Worm (Caenorhabditis elegans) whole organism, L3 larva: ENCODE data around the gene pld-1.

Source experiments
- R02D3.7 ChIP-seq: fragments of 150-350 bp; optimal IDR thresholded peaks from 2 replicates; lab custom pipeline; 2014; ENCODE audit warnings: missing biosample characterization, missing genetic modification characterization
- ZK546.5 ChIP-seq: sonication (generic microtip); optimal IDR thresholded peaks from 2 replicates; lab custom pipeline; 2017; ENCODE audit warnings: missing biosample characterization, missing genetic modification characterization
- aly-2 ChIP-seq: fragments of 150-350 bp; optimal IDR thresholded peaks from 2 replicates; lab custom pipeline; 2014; ENCODE audit warnings: missing biosample characterization, missing genetic modification characterization
- ama-1 ChIP-seq: fragments of 150-350 bp; optimal IDR thresholded peaks from 2 replicates; lab custom pipeline; 2018
- ceh-16 ChIP-seq: sonication (generic microtip); optimal IDR thresholded peaks from 2 replicates; lab custom pipeline; 2017; ENCODE audit warnings: missing biosample characterization, missing genetic modification characterization
- ceh-28 ChIP-seq: fragments of 150-350 bp; optimal IDR thresholded peaks from 2 replicates; lab custom pipeline; 2014; ENCODE audit warnings: missing biosample characterization, missing genetic modification reagents, missing genetic modification characterization
- ceh-82 ChIP-seq: fragments of 150-350 bp; optimal IDR thresholded peaks from 2 replicates; lab custom pipeline; 2014; ENCODE audit warnings: missing biosample characterization, missing genetic modification characterization
- ceh-9 ChIP-seq: sonication (generic microtip); optimal IDR thresholded peaks from 2 replicates; lab custom pipeline; 2018; ENCODE audit warnings: missing biosample characterization, missing genetic modification characterization
- egl-27 ChIP-seq: sonication (generic microtip); optimal IDR thresholded peaks from 4 replicates; lab custom pipeline; 2017; ENCODE audit warnings: missing biosample characterization, missing genetic modification reagents, missing genetic modification characterization
- egl-5 ChIP-seq: fragments of 150-350 bp; optimal IDR thresholded peaks from 2 replicates; lab custom pipeline; 2017; ENCODE audit warnings: missing biosample characterization, missing genetic modification reagents, missing genetic modification characterization, inconsistent platforms
- elt-1 ChIP-seq: fragments of 150-350 bp; optimal IDR thresholded peaks from 2 replicates; lab custom pipeline; 2014; ENCODE audit warnings: missing biosample characterization, missing genetic modification characterization
- elt-2 ChIP-seq: sonication (generic microtip); optimal IDR thresholded peaks from 2 replicates; lab custom pipeline; 2016; ENCODE audit warnings: missing genetic modification reagents, mild to moderate bottlenecking, missing genetic modification characterization, missing compliant biosample characterization
- elt-3 ChIP-seq, 3 experiments: fragments of 150-350 bp in 1 of 3; sonication (generic microtip) in 2 of 3; optimal IDR thresholded peaks; 2 replicates in 2 of 3; 4 replicates in 1 of 3; lab custom pipeline; 2014 to 2017; ENCODE audit warnings: missing biosample characterization in 3 of 3, missing genetic modification characterization in 3 of 3
- eor-1 ChIP-seq, 2 experiments: fragments of 150-350 bp; optimal IDR thresholded peaks; 2 replicates each; lab custom pipeline; 2014 to 2018; ENCODE audit warnings: missing biosample characterization in 2 of 2, missing genetic modification characterization in 2 of 2
- fkh-10 ChIP-seq: sonication (generic microtip); optimal IDR thresholded peaks from 2 replicates; lab custom pipeline; 2017; ENCODE audit warnings: missing biosample characterization, missing genetic modification reagents, missing genetic modification characterization
- fkh-2 ChIP-seq: fragments of 150-350 bp; optimal IDR thresholded peaks from 2 replicates; lab custom pipeline; 2014; ENCODE audit warnings: missing biosample characterization, missing genetic modification reagents, missing genetic modification characterization
- fos-1 ChIP-seq: fragments of 150-350 bp; optimal IDR thresholded peaks from 2 replicates; lab custom pipeline; 2014; ENCODE audit warnings: missing biosample characterization, missing genetic modification characterization
- hmg-11 ChIP-seq: sonication (generic microtip); optimal IDR thresholded peaks from 2 replicates; lab custom pipeline; 2016; ENCODE audit warnings: missing genetic modification characterization, missing compliant biosample characterization
- jun-1 ChIP-seq: fragments of 150-350 bp; optimal IDR thresholded peaks from 2 replicates; lab custom pipeline; 2014; ENCODE audit warnings: missing biosample characterization, missing genetic modification reagents, missing genetic modification characterization
- lin-15B ChIP-seq: fragments of 150-350 bp; optimal IDR thresholded peaks from 2 replicates; lab custom pipeline; 2014; ENCODE audit warnings: missing biosample characterization, missing genetic modification characterization
- lin-39 ChIP-seq: fragments of 150-350 bp; optimal IDR thresholded peaks from 2 replicates; lab custom pipeline; 2018; ENCODE audit warnings: missing biosample characterization, missing genetic modification reagents, missing genetic modification characterization
- mdl-1 ChIP-seq: fragments of 150-350 bp; optimal IDR thresholded peaks from 2 replicates; lab custom pipeline; 2014; ENCODE audit warnings: missing biosample characterization, missing genetic modification characterization
- mml-1 ChIP-seq: fragments of 150-350 bp; sonication (generic microtip); optimal IDR thresholded peaks from 3 replicates; lab custom pipeline; 2014; ENCODE audit warnings: missing biosample characterization, missing genetic modification characterization
- nfya-1 ChIP-seq: sonication (generic microtip); optimal IDR thresholded peaks from 2 replicates; lab custom pipeline; 2017; ENCODE audit warnings: missing genetic modification characterization, mild to moderate bottlenecking, missing compliant biosample characterization, antibody characterized with exemption, moderate library complexity; ENCODE audit not compliant: insufficient read depth
- nhr-11 ChIP-seq: fragments of 150-350 bp; optimal IDR thresholded peaks from 2 replicates; lab custom pipeline; 2014; ENCODE audit warnings: missing biosample characterization, missing genetic modification characterization
- nhr-12 ChIP-seq: fragments of 150-350 bp; optimal IDR thresholded peaks from 2 replicates; lab custom pipeline; 2014; ENCODE audit warnings: missing biosample characterization, missing genetic modification characterization
- nhr-23 ChIP-seq: fragments of 150-350 bp; optimal IDR thresholded peaks from 2 replicates; lab custom pipeline; 2014; ENCODE audit warnings: missing biosample characterization, missing genetic modification reagents, missing genetic modification characterization
- nhr-25 ChIP-seq: sonication (generic microtip); optimal IDR thresholded peaks from 2 replicates; lab custom pipeline; 2017; ENCODE audit warnings: missing biosample characterization, missing genetic modification characterization
- nhr-28 ChIP-seq: fragments of 150-350 bp; optimal IDR thresholded peaks from 2 replicates; lab custom pipeline; 2014; ENCODE audit warnings: missing biosample characterization, missing genetic modification characterization
- nhr-43 ChIP-seq: sonication (generic microtip); optimal IDR thresholded peaks from 2 replicates; lab custom pipeline; 2016; ENCODE audit warnings: mild to moderate bottlenecking, missing genetic modification characterization, missing compliant biosample characterization; ENCODE audit not compliant: poor library complexity, severe bottlenecking
- nhr-76 ChIP-seq: fragments of 150-350 bp; sonication (generic microtip); optimal IDR thresholded peaks from 5 replicates; lab custom pipeline; 2014; ENCODE audit warnings: missing biosample characterization, missing genetic modification characterization
- nhr-77 ChIP-seq: fragments of 150-350 bp; optimal IDR thresholded peaks from 2 replicates; lab custom pipeline; 2014; ENCODE audit warnings: missing biosample characterization, missing genetic modification characterization
- pha-4 ChIP-seq: fragments of 150-350 bp; optimal IDR thresholded peaks from 2 replicates; lab custom pipeline; 2014; ENCODE audit warnings: missing biosample characterization, missing genetic modification reagents, missing genetic modification characterization
- skn-1 ChIP-seq: fragments of 150-350 bp; optimal IDR thresholded peaks from 2 replicates; lab custom pipeline; 2014; ENCODE audit warnings: missing biosample characterization, missing genetic modification characterization
- snpc-4 ChIP-seq: fragments of 150-350 bp; optimal IDR thresholded peaks from 2 replicates; lab custom pipeline; 2014; ENCODE audit warnings: missing biosample characterization, missing genetic modification characterization
- tbx-2 ChIP-seq: sonication (generic microtip); optimal IDR thresholded peaks from 2 replicates; lab custom pipeline; 2016; ENCODE audit warnings: mild to moderate bottlenecking, missing genetic modification characterization, missing compliant biosample characterization
- unc-39 ChIP-seq: sonication (generic microtip); optimal IDR thresholded peaks from 4 replicates; lab custom pipeline; 2017; ENCODE audit warnings: missing biosample characterization, missing genetic modification characterization
- unc-62 ChIP-seq: fragments of 150-350 bp; sonication (generic microtip); optimal IDR thresholded peaks from 4 replicates; lab custom pipeline; 2014; ENCODE audit warnings: missing biosample characterization, missing genetic modification reagents, missing genetic modification characterization
- zag-1 ChIP-seq: fragments of 150-350 bp; optimal IDR thresholded peaks from 2 replicates; lab custom pipeline; 2014; ENCODE audit warnings: missing biosample characterization, missing genetic modification characterization
- ztf-11 ChIP-seq: fragments of 150-350 bp; optimal IDR thresholded peaks from 2 replicates; lab custom pipeline; 2014; ENCODE audit warnings: missing biosample characterization, missing genetic modification characterization
- ztf-4 ChIP-seq: fragments of 150-350 bp; optimal IDR thresholded peaks from 2 replicates; lab custom pipeline; 2014; ENCODE audit warnings: missing biosample characterization, missing genetic modification characterization

Gene pld-1

ce11 chrII:5048185-5048795 is 43.2 kb downstream of the pld-1 start:
- TF ChIP-seq ztf-11 (no peak), pha-4 (tag; lab: Kevin White, UChicago) (peak; percentile 53)

DNA sequence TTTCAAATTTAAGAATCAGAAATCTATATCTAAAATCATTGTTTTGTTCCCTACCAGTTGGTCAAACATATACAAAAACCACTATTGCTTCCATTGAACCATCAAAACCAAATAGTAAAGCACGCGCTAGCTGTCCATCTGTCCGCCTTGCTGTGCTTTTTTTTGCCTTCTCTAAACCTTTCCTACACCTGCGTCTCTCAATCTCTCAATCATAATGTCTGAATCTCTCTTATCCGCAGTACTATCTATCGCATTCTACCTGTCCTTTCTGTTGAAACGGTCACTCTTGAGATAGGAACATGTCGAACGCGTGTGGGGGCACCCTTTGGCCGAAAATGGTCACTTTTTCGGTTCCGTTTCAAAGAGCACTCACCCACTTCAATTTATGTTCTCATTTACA is 44.2 kb downstream of the pld-1 start:
- TF ChIP-seq egl-27 (tag; lab: Kevin White, UChicago) (no peak), skn-1 (tag; lab: Kevin White, UChicago) (no peak), lin-15B (tag; lab: Kevin White, UChicago) (no peak), hmg-11 (tag; lab: Kevin White, UChicago) (no peak), R02D3.7 (tag; lab: Kevin White, UChicago) (no peak), lin-39 (tag; lab: Kevin White, UChicago) (no peak), fkh-2 (tag; lab: Kevin White, UChicago) (no peak), unc-39 (no peak), nhr-23 (peak; percentile 36), ZK546.5 (tag; lab: Kevin White, UChicago) (no peak), egl-5 (peak; percentile 13), ama-1 (no peak), snpc-4 (tag; lab: Kevin White, UChicago) (no peak), mdl-1 (no peak), nfya-1 (tag; lab: Kevin White, UChicago) (peak; percentile 4), nhr-11 (tag; lab: Kevin White, UChicago) (no peak), eor-1 (tag; optimal IDR thresholded peaks at IDR 0.05; lab: Kevin White, UChicago) (no peak), nhr-76 (no peak), mml-1 (tag; lab: Kevin White, UChicago) (no peak), ceh-16 (tag; lab: Kevin White, UChicago) (no peak), ceh-9 (tag; lab: Kevin White, UChicago) (no peak), tbx-2 (tag; lab: Kevin White, UChicago) (no peak), elt-1 (tag; lab: Kevin White, UChicago) (no peak), elt-3 (tag; optimal IDR thresholded peaks at IDR 0.05; lab: Kevin White, UChicago) (no peak), nhr-12 (tag; lab: Kevin White, UChicago) (no peak), pha-4 (tag; lab: Kevin White, UChicago) (peak; percentile 37), ceh-28 (tag; lab: Kevin White, UChicago) (no peak), nhr-77 (tag; lab: Kevin White, UChicago) (no peak), nhr-28 (tag; lab: Kevin White, UChicago) (no peak), aly-2 (tag; lab: Kevin White, UChicago) (no peak), ztf-4 (tag; lab: Kevin White, UChicago) (no peak), nhr-43 (tag; lab: Kevin White, UChicago) (no peak), nhr-25 (tag; lab: Kevin White, UChicago) (peak; percentile 37), fos-1 (tag; lab: Kevin White, UChicago) (no peak), elt-2 (tag; lab: Kevin White, UChicago) (no peak), ceh-82 (tag; lab: Kevin White, UChicago) (no peak), zag-1 (no peak)

- TF ChIP-seq nfya-1 (tag; lab: Kevin White, UChicago) (peak; percentile 4), unc-62 (GFP tag; lab: Kevin White, UChicago) (peak; percentile 3), fkh-10 (peak; percentile 90), elt-3 (tag; optimal IDR thresholded peaks at IDR 0.05; lab: Kevin White, UChicago) (no peak), egl-5 (peak; percentile 3), nhr-23 (no peak), ama-1 (no peak), hmg-11 (tag; lab: Kevin White, UChicago) (peak; percentile 9), fkh-2 (tag; lab: Kevin White, UChicago) (peak; percentile 84), jun-1 (tag; lab: Kevin White, UChicago) (no peak)
Observed at ce11 chrII:5046209-5047200, 45.0 kb downstream of the pld-1 start.
